Fruit fly (Drosophila melanogaster) whole organism, prepupa: ENCODE results near the gene Pfdn1.

Experiments used
- Blimp-1 ChIP-seq: fragments of 200-800 bp; sonication (Bioruptor generic); optimal IDR thresholded peaks from 3 replicates; lab custom pipeline; 2017; ENCODE audit warnings: missing biosample characterization, missing genetic modification characterization, mild to moderate bottlenecking, moderate library complexity, missing genetic modification reagents
- CG10669 ChIP-seq: fragments of 200-800 bp; sonication (Bioruptor generic); optimal IDR thresholded peaks from 3 replicates; lab custom pipeline; 2018; ENCODE audit warnings: missing biosample characterization, mild to moderate bottlenecking, missing genetic modification characterization, moderate library complexity
- CG8119 ChIP-seq: fragments of 200-800 bp; sonication (Bioruptor generic); IDR thresholded peaks from 3 replicates; pipeline ENCODE4 v1.3.6; 2022; ENCODE audit warnings: missing biosample characterization, missing genetic modification characterization

dm6 chr2L:6118212-6118611 is 49.3 kb downstream of the Pfdn1 start, which contains the start of gene CG31642:
- no peak for TF ChIP-seq Blimp-1 (GFP tag; lab: Kevin White, UChicago)
- no peak for TF ChIP-seq CG8119 (GFP tag; lab: Robert Waterston, UW)
- no peak for TF ChIP-seq CG10669 (GFP tag; lab: Kevin White, UChicago)
